Worm (Caenorhabditis elegans) whole organism, late embryonic: ENCODE results near the gene Y39E4B.10.

ENCODE experiments used
- C38D4.7 ChIP-seq: fragments of 200-800 bp; sonication (Bioruptor generic); optimal IDR thresholded peaks from 2 replicates; lab custom pipeline; 2018; ENCODE audit warnings: mild to moderate bottlenecking, missing genetic modification characterization, moderate library complexity, missing compliant biosample characterization
- F13H6.1 ChIP-seq: sonication (generic microtip); optimal IDR thresholded peaks from 2 replicates; lab custom pipeline; 2016; ENCODE audit warnings: missing genetic modification characterization, missing compliant biosample characterization
- K02D7.2 ChIP-seq: sonication (generic microtip); optimal IDR thresholded peaks from 2 replicates; lab custom pipeline; 2017; ENCODE audit warnings: mild to moderate bottlenecking, missing genetic modification characterization, missing compliant biosample characterization
- K09A11.1 ChIP-seq: sonication (generic microtip); optimal IDR thresholded peaks from 2 replicates; lab custom pipeline; 2017; ENCODE audit warnings: antibody characterized with exemption, mild to moderate bottlenecking, missing genetic modification characterization, missing compliant biosample characterization; ENCODE audit not compliant: insufficient read depth
- T23F11.4 ChIP-seq: fragments of 200-800 bp; sonication (Bioruptor generic); optimal IDR thresholded peaks from 2 replicates; lab custom pipeline; 2018; ENCODE audit warnings: mild to moderate bottlenecking, missing genetic modification characterization, missing compliant biosample characterization
- ama-1 ChIP-seq: fragments of 150-350 bp; optimal IDR thresholded peaks from 2 replicates; lab custom pipeline; 2014
- ceh-14 ChIP-seq: sonication (generic microtip); optimal IDR thresholded peaks from 2 replicates; lab custom pipeline; 2016; ENCODE audit warnings: missing genotype, missing genetic modification characterization, missing compliant biosample characterization
- ceh-2 ChIP-seq: sonication (generic microtip); optimal IDR thresholded peaks from 2 replicates; lab custom pipeline; 2016; ENCODE audit warnings: missing genotype, missing genetic modification characterization, missing compliant biosample characterization
- ceh-34 ChIP-seq: sonication (generic microtip); optimal IDR thresholded peaks from 2 replicates; lab custom pipeline; 2016; ENCODE audit warnings: mild to moderate bottlenecking, missing genetic modification characterization, missing compliant biosample characterization
- ceh-48 ChIP-seq: sonication (generic microtip); optimal IDR thresholded peaks from 2 replicates; lab custom pipeline; 2016; ENCODE audit warnings: missing genetic modification characterization, inconsistent platforms, missing compliant biosample characterization
- che-1 ChIP-seq: sonication (generic microtip); optimal IDR thresholded peaks from 2 replicates; lab custom pipeline; 2016; ENCODE audit warnings: mild to moderate bottlenecking, missing genetic modification characterization, missing compliant biosample characterization
- dve-1 ChIP-seq: sonication (generic microtip); optimal IDR thresholded peaks from 2 replicates; lab custom pipeline; 2017; ENCODE audit warnings: antibody characterized with exemption, mild to moderate bottlenecking, missing genetic modification characterization, missing compliant biosample characterization
- elt-2 ChIP-seq: sonication (generic microtip); optimal IDR thresholded peaks from 2 replicates; lab custom pipeline; 2016; ENCODE audit warnings: missing genetic modification reagents, missing genetic modification characterization, missing compliant biosample characterization
- fax-1 ChIP-seq: sonication (generic microtip); optimal IDR thresholded peaks from 2 replicates; lab custom pipeline; 2016; ENCODE audit warnings: missing genotype, missing genetic modification characterization, missing compliant biosample characterization
- fkh-6 ChIP-seq: sonication (generic microtip); optimal IDR thresholded peaks from 2 replicates; lab custom pipeline; 2016; ENCODE audit warnings: missing genetic modification characterization, missing compliant biosample characterization
- hlh-13 ChIP-seq: fragments of 200-800 bp; sonication (Bioruptor generic); optimal IDR thresholded peaks from 2 replicates; lab custom pipeline; 2018; ENCODE audit warnings: mild to moderate bottlenecking, missing genetic modification characterization, missing compliant biosample characterization
- madf-2 ChIP-seq: sonication (generic microtip); optimal IDR thresholded peaks from 2 replicates; lab custom pipeline; 2017; ENCODE audit warnings: missing genetic modification characterization, missing compliant biosample characterization
- nfya-1 ChIP-seq: sonication (generic microtip); optimal IDR thresholded peaks from 2 replicates; lab custom pipeline; 2017; ENCODE audit warnings: missing genetic modification characterization, mild to moderate bottlenecking, missing compliant biosample characterization, antibody characterized with exemption, moderate library complexity
- npax-4 ChIP-seq: sonication (generic microtip); optimal IDR thresholded peaks from 2 replicates; lab custom pipeline; 2016; ENCODE audit warnings: missing genetic modification characterization, missing compliant biosample characterization
- odd-2 ChIP-seq: sonication (generic microtip); optimal IDR thresholded peaks from 2 replicates; lab custom pipeline; 2017; ENCODE audit warnings: antibody characterized with exemption, mild to moderate bottlenecking, missing genetic modification characterization, missing compliant biosample characterization
- pag-3 ChIP-seq: sonication (generic microtip); optimal IDR thresholded peaks from 2 replicates; lab custom pipeline; 2016; ENCODE audit warnings: missing compliant biosample characterization, missing genetic modification characterization, borderline replicate concordance
- pat-9 ChIP-seq: fragments of 200-800 bp; sonication (Bioruptor generic); optimal IDR thresholded peaks from 2 replicates; lab custom pipeline; 2018; ENCODE audit warnings: mild to moderate bottlenecking, missing genetic modification characterization, moderate library complexity, missing compliant biosample characterization
- pax-1 ChIP-seq: fragments of 150-350 bp; optimal IDR thresholded peaks from 2 replicates; lab custom pipeline; 2014; ENCODE audit warnings: missing biosample characterization, missing genetic modification characterization
- pha-4 ChIP-seq: fragments of 150-350 bp; optimal IDR thresholded peaks from 2 replicates; lab custom pipeline; 2018; ENCODE audit warnings: missing biosample characterization, missing genetic modification reagents, missing genetic modification characterization
- pqm-1 ChIP-seq: sonication (generic microtip); optimal IDR thresholded peaks from 2 replicates; lab custom pipeline; 2016; ENCODE audit warnings: missing genetic modification characterization, missing compliant biosample characterization
- pros-1 ChIP-seq: fragments of 150-350 bp; optimal IDR thresholded peaks from 2 replicates; lab custom pipeline; 2014; ENCODE audit warnings: missing biosample characterization, missing genetic modification reagents, missing genetic modification characterization
- sox-2 ChIP-seq: fragments of 200-800 bp; sonication (Bioruptor generic); IDR thresholded peaks from 2 replicates; pipeline ENCODE4 v1.3.6; 2022; ENCODE audit warnings: missing genetic modification reagents, missing genetic modification characterization, missing compliant biosample characterization
- syd-9 ChIP-seq: sonication (generic microtip); optimal IDR thresholded peaks from 2 replicates; lab custom pipeline; 2016; ENCODE audit warnings: mild to moderate bottlenecking, missing genetic modification characterization, moderate library complexity, missing compliant biosample characterization
- tbx-2 ChIP-seq: sonication (generic microtip); optimal IDR thresholded peaks from 2 replicates; lab custom pipeline; 2016; ENCODE audit warnings: missing genetic modification characterization, missing compliant biosample characterization
- tbx-7 ChIP-seq: sonication (generic microtip); optimal IDR thresholded peaks from 2 replicates; lab custom pipeline; 2016; ENCODE audit warnings: missing genotype, missing genetic modification characterization, missing compliant biosample characterization
- unc-3 ChIP-seq, 2 experiments: fragments of 200-800 bp in 1 of 2; sonication (Bioruptor generic) in 1 of 2; sonication (generic microtip) in 1 of 2; conservative IDR thresholded peaks in 1 of 2; optimal IDR thresholded peaks in 1 of 2; 2 replicates each; pipeline versions ENCODE4 v1.3.6 to Lab custom; 2016 to 2022; ENCODE audit warnings: missing compliant biosample characterization in 2 of 2, missing genetic modification characterization in 2 of 2, missing genetic modification reagents in 1 of 2
- unc-86 ChIP-seq: sonication (generic microtip); optimal IDR thresholded peaks from 2 replicates; lab custom pipeline; 2016; ENCODE audit warnings: missing genetic modification characterization, missing compliant biosample characterization

Y39E4B.10 gene

DNA sequence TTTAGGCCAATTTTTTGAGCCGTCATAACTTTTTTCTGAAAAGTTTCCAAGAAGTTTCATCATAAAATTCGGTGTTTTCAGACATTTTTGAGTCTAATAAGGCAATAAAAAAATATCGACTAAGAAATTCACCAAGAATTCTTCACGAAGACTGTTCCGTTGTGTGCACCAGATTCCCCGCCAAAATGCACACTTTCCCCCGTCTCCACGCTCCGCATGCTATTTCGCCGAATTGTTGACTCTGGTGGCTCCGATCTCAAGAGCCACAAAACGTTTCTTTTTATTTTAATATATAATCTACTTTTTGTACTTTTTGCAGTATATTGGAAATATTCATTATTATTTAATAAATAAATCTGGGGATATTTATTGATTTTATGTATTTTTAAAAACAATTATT lies 47.2 kb downstream of the Y39E4B.10 start:
- TF ChIP-seq pros-1 (tag; lab: Kevin White, UChicago), result no peak
- TF ChIP-seq K02D7.2 (tag; lab: Kevin White, UChicago), result no peak
- no peak for TF ChIP-seq sox-2 (GFP tag; lab: Robert Waterston, UW)
- TF ChIP-seq F13H6.1, result no peak
- no peak for TF ChIP-seq pax-1 (tag; lab: Kevin White, UChicago)
- TF ChIP-seq elt-2 (tag; lab: Kevin White, UChicago), result no peak
- TF ChIP-seq, all 69 proteins: peak for 0

DNA sequence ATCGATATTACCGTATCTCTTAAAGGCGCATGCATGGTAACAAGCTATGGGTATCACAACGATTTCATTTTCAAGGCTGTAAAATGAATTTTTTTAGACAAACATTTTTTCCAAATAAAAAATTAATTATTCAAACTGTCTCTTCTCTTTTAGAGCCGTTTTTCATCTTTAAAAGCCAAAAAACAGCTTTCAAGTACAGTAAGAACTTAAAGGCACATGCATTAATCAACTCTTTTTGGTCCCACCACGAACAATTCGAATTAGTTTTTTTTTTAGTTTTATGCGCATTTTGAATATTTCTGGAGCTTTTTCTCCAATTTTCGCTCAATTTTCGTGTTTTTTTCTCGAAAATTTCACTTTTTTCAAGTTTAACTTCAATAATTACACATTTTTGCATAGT lies 48.2 kb downstream of the Y39E4B.10 start:
- TF ChIP-seq K09A11.1 (tag; lab: Kevin White, UChicago) (no peak), fkh-6 (tag; lab: Kevin White, UChicago) (no peak), syd-9 (tag; lab: Kevin White, UChicago) (no peak), tbx-2 (no peak), hlh-13 (no peak), unc-86 (tag; lab: Kevin White, UChicago) (no peak), C38D4.7 (GFP tag; lab: Kevin White, UChicago) (no peak), pha-4 (no peak), dve-1 (tag; lab: Kevin White, UChicago) (no peak), T23F11.4 (GFP tag; lab: Kevin White, UChicago) (no peak), pag-3 (no peak), unc-3 (GFP tag; conservative IDR thresholded peaks at IDR 0.05; lab: Robert Waterston, UW) (no peak), unc-3 (tag; optimal IDR thresholded peaks at IDR 0.05; lab: Kevin White, UChicago) (no peak), odd-2 (tag; lab: Kevin White, UChicago) (no peak), tbx-7 (no peak), che-1 (tag; lab: Kevin White, UChicago) (no peak)

DNA sequence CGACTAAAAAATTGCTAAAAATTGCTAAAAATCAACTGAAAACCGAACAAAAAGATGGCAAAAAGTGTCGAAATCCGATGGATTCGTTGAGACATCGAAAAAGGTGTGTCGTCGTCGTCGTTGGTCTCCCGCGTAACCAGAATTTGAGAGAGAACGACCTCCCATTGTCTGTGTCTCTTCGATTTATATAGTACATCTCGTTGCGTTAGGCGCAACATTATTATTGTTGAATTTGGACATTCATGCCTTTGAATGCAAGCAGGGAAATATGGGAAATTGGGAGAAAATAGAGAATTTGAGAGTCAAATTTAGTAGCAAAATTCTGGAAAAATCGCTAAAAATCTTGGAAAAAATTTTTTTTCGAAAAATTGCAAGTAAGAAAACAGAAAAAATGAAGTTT lies 48.7 kb downstream of the Y39E4B.10 start:
- TF ChIP-seq tbx-7 (no peak), ceh-2 (tag; lab: Kevin White, UChicago) (no peak), ceh-48 (tag; lab: Kevin White, UChicago) (no peak), pqm-1 (tag; lab: Kevin White, UChicago) (no peak)

DNA sequence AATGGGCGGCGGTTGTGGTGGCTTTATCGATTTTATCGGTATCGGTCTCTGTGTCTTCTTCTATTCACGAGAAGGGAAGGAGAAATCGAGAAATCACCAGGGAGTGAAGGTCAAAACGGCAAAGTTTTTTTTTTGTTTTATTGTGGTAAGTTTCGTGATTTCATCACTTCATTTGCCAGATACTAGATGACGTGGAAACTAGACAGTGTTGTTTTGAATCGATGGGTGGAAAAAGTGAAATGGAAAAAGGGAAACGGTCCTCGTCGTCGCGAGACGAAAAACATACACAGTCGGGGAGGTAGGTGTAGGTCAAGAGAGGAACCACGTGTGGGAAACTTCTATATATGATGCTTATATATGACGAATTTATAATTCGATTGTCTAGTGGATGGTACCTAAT lies 51.6 kb downstream of the Y39E4B.10 start:
- no peak for TF ChIP-seq F13H6.1
- TF ChIP-seq madf-2 (tag; lab: Kevin White, UChicago), result no peak
- no peak for TF ChIP-seq syd-9 (tag; lab: Kevin White, UChicago)
- no peak for TF ChIP-seq ceh-14 (tag; lab: Kevin White, UChicago)

DNA sequence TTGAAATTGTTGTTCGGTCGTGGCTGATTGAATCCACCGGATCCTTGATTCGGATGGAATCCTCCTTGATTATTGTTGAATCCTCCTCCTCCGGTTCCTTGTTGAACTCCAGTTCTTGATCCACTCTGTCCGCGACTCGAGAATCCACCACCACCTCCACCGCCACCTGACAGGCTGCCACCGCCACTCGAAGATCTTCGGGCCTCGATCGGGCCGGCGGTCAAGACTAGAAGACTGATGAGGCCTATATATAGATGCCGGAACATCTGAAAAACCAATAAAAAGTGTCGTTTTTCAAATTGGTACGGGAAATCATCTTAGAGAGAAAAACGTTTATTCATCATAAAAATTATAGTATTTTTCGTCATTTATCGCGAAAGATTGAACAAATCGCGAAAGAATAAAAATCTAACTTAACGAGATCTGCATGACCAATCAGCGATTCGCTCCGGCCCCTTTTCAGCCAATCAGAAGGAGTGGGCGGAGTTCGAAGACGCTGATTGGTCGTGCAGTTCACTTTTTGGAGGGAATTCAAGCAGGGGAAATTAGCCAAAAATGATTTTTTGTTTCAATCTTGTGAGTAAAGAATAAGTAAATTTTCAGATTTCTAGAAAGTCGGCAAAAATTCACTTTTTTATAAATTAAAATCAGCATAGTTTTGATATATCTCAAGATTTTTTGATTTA lies 53.3 kb downstream of the Y39E4B.10 start, which contains the start of gene pqn-83:
TSS of gene pqn-83 (minus strand) at position 272 of the 686 bp plus-strand sequence.
- TF ChIP-seq fax-1 (tag; lab: Kevin White, UChicago) (no peak), unc-86 (tag; lab: Kevin White, UChicago) (no peak), nfya-1 (tag; lab: Kevin White, UChicago) (peak; percentile 82), odd-2 (tag; lab: Kevin White, UChicago) (no peak), tbx-2 (no peak), npax-4 (tag; lab: Kevin White, UChicago) (no peak), pat-9 (tag; lab: Kevin White, UChicago) (no peak), ama-1 (no peak)
- TF ChIP-seq, all 69 proteins: peak for 1

DNA sequence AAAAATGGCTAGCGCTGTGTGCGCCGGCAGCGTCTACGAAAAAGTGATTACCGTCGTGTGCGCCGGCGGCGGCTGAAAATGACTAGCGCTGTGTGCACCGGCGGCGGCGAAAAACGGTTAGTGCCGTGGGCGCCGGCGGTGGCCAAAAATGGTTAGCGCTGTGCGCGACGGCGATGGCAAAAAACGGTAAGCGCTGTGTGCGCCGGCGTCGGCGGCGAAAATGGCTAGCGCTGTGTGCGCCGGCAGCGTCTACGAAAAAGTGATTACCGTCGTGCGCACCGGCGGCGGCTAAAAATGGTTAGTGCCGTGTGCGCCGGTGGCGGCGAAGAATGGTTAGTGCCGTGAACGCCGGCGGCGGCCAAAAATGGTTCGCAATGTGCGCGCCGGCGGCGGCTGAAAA lies 60.3 kb downstream of the Y39E4B.10 start:
- TF ChIP-seq ceh-34 (tag; lab: Kevin White, UChicago) (no peak), K02D7.2 (tag; lab: Kevin White, UChicago) (peak; percentile 24)
- TF ChIP-seq, all 69 proteins: peak for 1
